Fruit fly (Drosophila melanogaster) whole organism, prepupa: Measurements from ENCODE around the gene PolG1.

Source experiments
- Blimp-1 ChIP-seq: fragments of 200-800 bp; sonication (Bioruptor generic); optimal IDR thresholded peaks from 3 replicates; lab custom pipeline; 2017; ENCODE audit warnings: missing biosample characterization, missing genetic modification characterization, mild to moderate bottlenecking, moderate library complexity, missing genetic modification reagents
- CG10669 ChIP-seq: fragments of 200-800 bp; sonication (Bioruptor generic); optimal IDR thresholded peaks from 3 replicates; lab custom pipeline; 2018; ENCODE audit warnings: missing biosample characterization, mild to moderate bottlenecking, missing genetic modification characterization, moderate library complexity
- CG11294 ChIP-seq: fragments of 200-800 bp; sonication (Bioruptor generic); IDR thresholded peaks from 2 replicates; pipeline ENCODE4 v1.3.6; 2022; ENCODE audit warnings: missing biosample characterization, missing genetic modification characterization
- CG11762 ChIP-seq: fragments of 200-800 bp; sonication (Bioruptor generic); optimal IDR thresholded peaks from 3 replicates; lab custom pipeline; 2016; ENCODE audit warnings: missing biosample characterization, missing genetic modification characterization; ENCODE audit not compliant: insufficient read depth
- CG15336 ChIP-seq: fragments of 200-800 bp; sonication (Bioruptor generic); IDR thresholded peaks from 2 replicates; pipeline ENCODE4 v1.3.6; 2022; ENCODE audit warnings: missing biosample characterization, missing genetic modification characterization
- CG1621 ChIP-seq: fragments of 200-800 bp; sonication (Bioruptor generic); optimal IDR thresholded peaks from 3 replicates; lab custom pipeline; 2018; ENCODE audit warnings: missing biosample characterization, mild to moderate bottlenecking, missing genetic modification characterization
- CG16779 ChIP-seq: fragments of 200-800 bp; sonication (Bioruptor generic); optimal IDR thresholded peaks from 3 replicates; lab custom pipeline; 2017; ENCODE audit warnings: missing biosample characterization, mild to moderate bottlenecking, missing genetic modification characterization
- CG3032 ChIP-seq: fragments of 200-800 bp; optimal IDR thresholded peaks from 2 replicates; lab custom pipeline; 2019; ENCODE audit warnings: missing biosample characterization, mild to moderate bottlenecking, missing genetic modification characterization, moderate library complexity
- CG31627 ChIP-seq: fragments of 200-800 bp; sonication (Bioruptor generic); optimal IDR thresholded peaks from 3 replicates; lab custom pipeline; 2016; ENCODE audit warnings: missing biosample characterization, missing genetic modification characterization
- CG34406 ChIP-seq: fragments of 200-800 bp; sonication (Bioruptor generic); optimal IDR thresholded peaks from 3 replicates; lab custom pipeline; 2016; ENCODE audit warnings: missing biosample characterization, missing genetic modification characterization
- CG3919 ChIP-seq: fragments of 200-800 bp; sonication (Bioruptor generic); optimal IDR thresholded peaks from 3 replicates; lab custom pipeline; 2016; ENCODE audit warnings: missing biosample characterization, missing genetic modification characterization
- CG4318 ChIP-seq: fragments of 200-800 bp; sonication (Bioruptor generic); optimal IDR thresholded peaks from 3 replicates; lab custom pipeline; 2017; ENCODE audit warnings: missing biosample characterization, mild to moderate bottlenecking, missing genetic modification characterization
- CG6163 ChIP-seq: fragments of 200-800 bp; sonication (Bioruptor generic); IDR thresholded peaks from 3 replicates; pipeline ENCODE4 v1.3.6; 2022; ENCODE audit warnings: missing biosample characterization, missing genetic modification characterization
- CG6276 ChIP-seq: fragments of 200-800 bp; sonication (Bioruptor generic); optimal IDR thresholded peaks from 2 replicates; lab custom pipeline; 2017; ENCODE audit warnings: missing biosample characterization, mild to moderate bottlenecking, missing genetic modification characterization
- CG6808 ChIP-seq: fragments of 200-800 bp; sonication (Bioruptor generic); optimal IDR thresholded peaks from 3 replicates; lab custom pipeline; 2017; ENCODE audit warnings: missing biosample characterization, missing genetic modification characterization, mild to moderate bottlenecking, moderate library complexity, missing genetic modification reagents
- CG6854 ChIP-seq: fragments of 200-800 bp; sonication (Bioruptor generic); optimal IDR thresholded peaks from 2 replicates; lab custom pipeline; 2017; ENCODE audit warnings: missing biosample characterization, mild to moderate bottlenecking, missing genetic modification characterization
- CG7368 ChIP-seq: fragments of 200-800 bp; sonication (Bioruptor generic); optimal IDR thresholded peaks from 3 replicates; lab custom pipeline; 2016; ENCODE audit warnings: missing biosample characterization, missing genetic modification characterization
- CG8119 ChIP-seq: fragments of 200-800 bp; sonication (Bioruptor generic); IDR thresholded peaks from 3 replicates; pipeline ENCODE4 v1.3.6; 2022; ENCODE audit warnings: missing biosample characterization, missing genetic modification characterization
- CG8632 ChIP-seq: fragments of 200-800 bp; sonication (Bioruptor generic); optimal IDR thresholded peaks from 3 replicates; lab custom pipeline; 2016; ENCODE audit warnings: missing biosample characterization, missing genetic modification characterization
- CG9139 ChIP-seq: fragments of 200-800 bp; sonication (Bioruptor generic); optimal IDR thresholded peaks from 3 replicates; lab custom pipeline; 2017; ENCODE audit warnings: missing biosample characterization, mild to moderate bottlenecking, missing genetic modification characterization
- Eip78C ChIP-seq: fragments of 200-800 bp; sonication (Bioruptor generic); peaks from one replicate; lab custom pipeline; 2016; ENCODE audit warnings: missing biosample characterization, missing genetic modification characterization
- Eip93F ChIP-seq: fragments of 200-800 bp; sonication (Bioruptor generic); optimal IDR thresholded peaks from 2 replicates; lab custom pipeline; 2016; ENCODE audit warnings: missing biosample characterization, mild to moderate bottlenecking, missing genetic modification characterization
- Ets96B ChIP-seq: fragments of 200-800 bp; optimal IDR thresholded peaks from 2 replicates; lab custom pipeline; 2019; ENCODE audit warnings: missing biosample characterization, mild to moderate bottlenecking, missing genetic modification characterization, moderate library complexity
- Gug ChIP-seq: fragments of 200-800 bp; sonication (Bioruptor generic); IDR thresholded peaks from 2 replicates; pipeline ENCODE4 v1.3.6; 2022; ENCODE audit warnings: missing biosample characterization, missing genetic modification characterization
- Hr38 ChIP-seq: sonication (Bioruptor generic); optimal IDR thresholded peaks from 2 replicates; lab custom pipeline; 2016; ENCODE audit warnings: missing biosample characterization, missing genetic modification characterization
- Hr39 ChIP-seq: fragments of 200-800 bp; sonication (Bioruptor generic); optimal IDR thresholded peaks from 2 replicates; lab custom pipeline; 2016; ENCODE audit warnings: missing biosample characterization, missing genetic modification characterization
- Met ChIP-seq: fragments of 200-800 bp; sonication (Bioruptor generic); optimal IDR thresholded peaks from 3 replicates; lab custom pipeline; 2016; ENCODE audit warnings: missing biosample characterization, missing genetic modification characterization
- OdsH ChIP-seq: fragments of 200-800 bp; sonication (Bioruptor generic); optimal IDR thresholded peaks from 3 replicates; lab custom pipeline; 2016; ENCODE audit warnings: missing biosample characterization, missing genetic modification characterization
- Sox14 ChIP-seq: fragments of 200-800 bp; sonication (Bioruptor generic); optimal IDR thresholded peaks from 3 replicates; lab custom pipeline; 2016; ENCODE audit warnings: missing biosample characterization, missing genetic modification characterization
- Sox15 ChIP-seq: fragments of 200-800 bp; sonication (Bioruptor generic); optimal IDR thresholded peaks from 3 replicates; lab custom pipeline; 2016; ENCODE audit warnings: missing biosample characterization, missing genetic modification characterization
- achi ChIP-seq: fragments of 200-800 bp; sonication (Bioruptor generic); optimal IDR thresholded peaks from 3 replicates; lab custom pipeline; 2016; ENCODE audit warnings: missing biosample characterization, missing genetic modification characterization
- acj6 ChIP-seq: fragments of 200-800 bp; sonication (Bioruptor generic); optimal IDR thresholded peaks from 3 replicates; lab custom pipeline; 2016; ENCODE audit warnings: missing biosample characterization, missing genetic modification characterization
- cyc ChIP-seq: fragments of 200-800 bp; sonication (Bioruptor generic); optimal IDR thresholded peaks from 3 replicates; lab custom pipeline; 2016; ENCODE audit warnings: missing biosample characterization, missing genetic modification characterization
- dsx ChIP-seq: fragments of 200-800 bp; optimal IDR thresholded peaks from 3 replicates; lab custom pipeline; 2019; ENCODE audit warnings: missing biosample characterization, mild to moderate bottlenecking, missing genetic modification characterization, moderate library complexity; ENCODE audit not compliant: poor library complexity, severe bottlenecking
- eg ChIP-seq: fragments of 200-800 bp; sonication (Bioruptor generic); IDR thresholded peaks from 3 replicates; pipeline ENCODE4 v1.3.6; 2022; ENCODE audit warnings: missing biosample characterization, missing genetic modification characterization
- esn ChIP-seq: fragments of 200-800 bp; sonication (Bioruptor generic); optimal IDR thresholded peaks from 2 replicates; lab custom pipeline; 2016; ENCODE audit warnings: missing biosample characterization, mild to moderate bottlenecking, missing genetic modification characterization, moderate library complexity
- fd59A ChIP-seq: fragments of 200-800 bp; sonication (Bioruptor generic); optimal IDR thresholded peaks from 2 replicates; lab custom pipeline; 2017; ENCODE audit warnings: missing biosample characterization, mild to moderate bottlenecking, missing genetic modification characterization, missing genetic modification reagents
- fkh ChIP-seq: fragments of 200-800 bp; sonication (Bioruptor generic); optimal IDR thresholded peaks from 3 replicates; lab custom pipeline; 2017; ENCODE audit warnings: missing biosample characterization, mild to moderate bottlenecking, missing genetic modification characterization, moderate library complexity
- lz ChIP-seq: fragments of 200-800 bp; sonication (Bioruptor generic); optimal IDR thresholded peaks from 3 replicates; lab custom pipeline; 2016; ENCODE audit warnings: missing biosample characterization, missing genetic modification characterization
- net ChIP-seq: fragments of 200-800 bp; sonication (Bioruptor generic); optimal IDR thresholded peaks from 3 replicates; lab custom pipeline; 2016; ENCODE audit warnings: missing biosample characterization, missing genetic modification characterization
- salr ChIP-seq, 2 experiments: fragments of 200-800 bp; sonication (Bioruptor generic); optimal IDR thresholded peaks; 3 replicates each; lab custom pipeline; 2016 to 2018; ENCODE audit warnings: missing biosample characterization in 2 of 2, missing genetic modification characterization in 2 of 2, mild to moderate bottlenecking in 1 of 2
- ss ChIP-seq, 2 experiments: fragments of 200-800 bp; sonication (Bioruptor generic); optimal IDR thresholded peaks; 2 replicates in 1 of 2; 3 replicates in 1 of 2; lab custom pipeline; 2017 to 2018; ENCODE audit warnings: mild to moderate bottlenecking in 2 of 2, missing biosample characterization in 2 of 2, missing genetic modification characterization in 2 of 2, moderate library complexity in 1 of 2
- vri ChIP-seq: fragments of 200-800 bp; sonication (Bioruptor generic); optimal IDR thresholded peaks from 3 replicates; lab custom pipeline; 2016; ENCODE audit warnings: missing biosample characterization, mild to moderate bottlenecking, missing genetic modification characterization

The PolG1 gene

DNA sequence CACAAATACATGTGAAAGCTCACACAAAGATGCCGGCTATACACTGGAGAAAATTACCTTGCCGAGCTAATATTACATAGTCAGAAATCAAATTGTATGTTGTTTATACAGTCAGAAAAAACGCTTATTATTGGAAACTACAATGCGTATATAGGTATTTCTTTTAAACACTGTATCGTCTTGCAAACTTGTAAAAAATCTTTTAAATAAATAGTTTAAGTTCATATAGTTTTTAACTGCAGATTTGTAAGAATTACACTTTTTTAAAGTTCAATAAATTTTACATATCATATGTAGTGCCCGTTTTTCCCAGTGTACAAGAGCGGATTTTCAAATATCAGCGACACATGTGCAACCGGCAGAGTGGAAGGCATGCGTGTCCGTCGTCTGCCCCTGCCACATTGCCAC is 12.2 kb upstream of the PolG1 start (continued):
- TF ChIP-seq Ets96B (tag; lab: Kevin White, UChicago), result peak; percentile 82
- peak; percentile 94 for TF ChIP-seq lz (GFP tag; lab: Kevin White, UChicago)
- peak; percentile 89; the same call in 2 of the 3 replicates for TF ChIP-seq eg (GFP tag; lab: Robert Waterston, UW)
- TF ChIP-seq CG10669 (GFP tag; lab: Kevin White, UChicago), result peak; percentile 82
- peak; percentile 96 for TF ChIP-seq Met
- peak; percentile 96 for TF ChIP-seq CG8119 (GFP tag; lab: Robert Waterston, UW)
- peak; percentile 91 for TF ChIP-seq CG8632
- peak; percentile 88 for TF ChIP-seq CG11762 (GFP tag; lab: Kevin White, UChicago)
- TF ChIP-seq dsx, result peak; percentile 82
- TF ChIP-seq CG11294 (GFP tag; lab: Robert Waterston, UW), result peak; percentile 87
- peak; percentile 93 for TF ChIP-seq Sox14 (GFP tag; lab: Kevin White, UChicago)
- peak; percentile 84 for TF ChIP-seq CG3032
- TF ChIP-seq CG1621 (tag; lab: Kevin White, UChicago), result peak; percentile 71
- peak; percentile 79 for TF ChIP-seq Blimp-1 (GFP tag; lab: Kevin White, UChicago)
- no peak for TF ChIP-seq Hr38 (GFP tag; lab: Kevin White, UChicago)
- peak; percentile 15 to 92 for TF ChIP-seq salr (GFP tag; optimal IDR thresholded peaks at IDR 0.05; lab: Kevin White, UChicago)
- peak; percentile 72 for TF ChIP-seq CG7368
- peak; percentile 76 for TF ChIP-seq fd59A (GFP tag; lab: Kevin White, UChicago)
- TF ChIP-seq CG6276 (GFP tag; lab: Kevin White, UChicago), result peak; percentile 88
- peak; percentile 92 for TF ChIP-seq acj6 (GFP tag; lab: Kevin White, UChicago)
- peak; percentile 90 for TF ChIP-seq CG34406 (GFP tag; lab: Kevin White, UChicago)
- peak in 1 of 2 experiments; percentile 79 for TF ChIP-seq ss (GFP tag; optimal IDR thresholded peaks at IDR 0.05; lab: Kevin White, UChicago)
- peak; percentile 92 for TF ChIP-seq net (GFP tag; lab: Kevin White, UChicago)
- TF ChIP-seq CG3919, result peak; percentile 92
- peak; percentile 93 for TF ChIP-seq OdsH (GFP tag; lab: Kevin White, UChicago)
- peak; percentile 76 for TF ChIP-seq CG16779 (tag; lab: Kevin White, UChicago)
- TF ChIP-seq CG9139 (GFP tag; lab: Kevin White, UChicago), result no peak
- peak; percentile 82 for TF ChIP-seq Sox15 (GFP tag; lab: Kevin White, UChicago)
- peak; percentile 77 for TF ChIP-seq vri
- peak; percentile 91 for TF ChIP-seq cyc (GFP tag; lab: Kevin White, UChicago)
- peak; percentile 61 for TF ChIP-seq CG6854 (GFP tag; lab: Kevin White, UChicago)
- TF ChIP-seq achi (GFP tag; lab: Kevin White, UChicago), result peak; percentile 91
- TF ChIP-seq Gug (GFP tag; lab: Robert Waterston, UW), result peak; percentile 80

- TF ChIP-seq vri (peak; percentile 3), Eip78C (GFP tag; lab: Kevin White, UChicago) (peak; percentile 68), Sox14 (GFP tag; lab: Kevin White, UChicago) (no peak), OdsH (GFP tag; lab: Kevin White, UChicago) (no peak), fkh (peak; percentile 42), esn (GFP tag; lab: Kevin White, UChicago) (no peak), Hr39 (GFP tag; lab: Kevin White, UChicago) (peak; percentile 3), CG15336 (0 out of 2 replicates have a peak, but pooled peaks have one; percentile 18), lz (GFP tag; lab: Kevin White, UChicago) (peak; percentile 20), CG6163 (GFP tag; lab: Robert Waterston, UW) (no peak), CG4318 (GFP tag; lab: Kevin White, UChicago) (no peak), CG31627 (GFP tag; lab: Kevin White, UChicago) (peak; percentile 17), acj6 (GFP tag; lab: Kevin White, UChicago) (no peak), Met (peak; percentile 30), CG34406 (GFP tag; lab: Kevin White, UChicago) (no peak), CG6808 (GFP tag; lab: Kevin White, UChicago) (no peak), Eip93F (GFP tag; lab: Kevin White, UChicago) (peak; percentile 7)
These were observed 11.2 kb upstream of the PolG1 start for dm6 chr2L:13838647-13839390.
